Fruit fly (Drosophila melanogaster): Measurements from ENCODE around the gene Xport-A.

Gene Xport-A

DNA sequence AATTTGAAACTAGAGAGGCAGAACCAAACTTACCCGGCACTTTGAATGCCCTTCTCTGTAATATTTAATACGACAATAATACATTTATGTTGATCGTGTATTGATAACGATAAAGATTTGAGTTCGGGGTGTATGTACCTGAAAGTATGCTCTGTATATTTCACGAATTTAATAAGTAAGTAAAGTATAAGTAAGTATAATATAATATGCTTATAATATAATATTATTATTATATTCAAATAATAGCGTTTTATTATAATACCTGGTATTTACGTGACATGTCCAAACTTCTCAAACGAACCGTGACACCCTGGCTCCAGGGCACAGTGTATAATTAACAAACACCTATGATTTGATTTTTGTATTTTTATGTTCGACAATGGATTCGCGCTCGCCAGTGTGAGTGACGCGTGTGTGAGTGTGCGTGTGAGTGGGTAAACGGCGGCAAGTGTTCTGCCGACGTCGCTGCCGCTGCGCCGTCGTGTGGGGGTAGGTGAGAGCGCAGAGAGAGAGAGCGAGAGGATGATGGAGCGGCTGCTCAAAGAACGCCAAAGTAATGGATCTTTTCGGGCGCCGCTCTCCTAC lies 25.5 kb downstream of the Xport-A start (continued):
- TF ChIP-seq Hr51 (GFP tag; optimal IDR thresholded peaks at IDR 0.05) (peak in 1 of 2 experiments; percentile 88), Tbp (GFP tag; optimal IDR thresholded peaks at IDR 0.05) (no peak), dan (GFP tag; IDR thresholded peaks at IDR 0.05) (no peak), HLHmδ (GFP tag; optimal IDR thresholded peaks at IDR 0.05) (peak; percentile 61), CG7786 (GFP tag; optimal IDR thresholded peaks at IDR 0.05) (no peak), lola (GFP tag; optimal IDR thresholded peaks at IDR 0.05) (peak in 1 of 3 experiments; percentile 15), Jarid2 (GFP tag; optimal IDR thresholded peaks at IDR 0.05) (peak; percentile 58), CG15269 (tag; optimal IDR thresholded peaks at IDR 0.05) (peak; percentile 80), prd (optimal IDR thresholded peaks at IDR 0.05) (no peak), prd (GFP tag; IDR thresholded peaks at IDR 0.05) (peak; percentile 55), CG32532 (GFP tag; IDR thresholded peaks at IDR 0.05) (peak; percentile 76), bowl (GFP tag; IDR thresholded peaks at IDR 0.05) (no peak; the same call in 1 of the 2 replicates), Ravus (GFP tag; IDR thresholded peaks at IDR 0.05) (peak; percentile 9), CG13424 (tag; optimal IDR thresholded peaks at IDR 0.05) (peak; percentile 74), ci (GFP tag; IDR thresholded peaks at IDR 0.05) (0 out of 3 replicates have a peak, but pooled peaks have one; percentile 20), eyg (GFP tag; optimal IDR thresholded peaks at IDR 0.05) (peak; percentile 15), org-1 (GFP tag; optimal IDR thresholded peaks at IDR 0.05) (peak; percentile 65), CG11456 (GFP tag; IDR thresholded peaks at IDR 0.05) (peak; percentile 61; the same call in 1 of the 3 replicates), zen (tag; optimal IDR thresholded peaks at IDR 0.05) (peak; percentile 40), CG15514 (GFP tag; optimal IDR thresholded peaks at IDR 0.05) (peak; percentile 71), tgo (GFP tag; IDR thresholded peaks at IDR 0.05) (peak; percentile 55; the same call in 2 of the 3 replicates), unpg (GFP tag; optimal IDR thresholded peaks at IDR 0.05) (peak; percentile 74), ab (GFP tag; optimal IDR thresholded peaks at IDR 0.05) (no peak), Oli (tag; optimal IDR thresholded peaks at IDR 0.05) (peak; percentile 75), nerfin-2 (GFP tag; IDR thresholded peaks at IDR 0.05; ENCODE audit: partially characterized antibody) (no peak), CG2889 (GFP tag; IDR thresholded peaks at IDR 0.05) (0 out of 3 replicates have a peak, but pooled peaks have one; percentile 17), cad (GFP tag; optimal IDR thresholded peaks at IDR 0.05) (no peak), Vsx1 (GFP tag; optimal IDR thresholded peaks at IDR 0.05) (peak; percentile 46), CG11085 (GFP tag; IDR thresholded peaks at IDR 0.05) (no peak; the same call in 1 of the 2 replicates), nau (GFP tag; optimal IDR thresholded peaks at IDR 0.05) (no peak), CG6683 (GFP tag; optimal IDR thresholded peaks at IDR 0.05) (peak; percentile 79), emc (GFP tag; optimal IDR thresholded peaks at IDR 0.05) (peak; percentile 12), Camta (GFP tag; optimal IDR thresholded peaks at IDR 0.05) (no peak), grau (tag; optimal IDR thresholded peaks at IDR 0.05) (peak; percentile 85), seq (GFP tag; IDR thresholded peaks at IDR 0.05) (peak; percentile 13; the same call in 1 of the 2 replicates), CG5180 (GFP tag; optimal IDR thresholded peaks at IDR 0.05) (peak; percentile 64), CG9932 (GFP tag; IDR thresholded peaks at IDR 0.05) (peak; percentile 66), CG7987 (GFP tag; optimal IDR thresholded peaks at IDR 0.05) (peak; percentile 62), Asciz (GFP tag; optimal IDR thresholded peaks at IDR 0.05) (peak; percentile 73), Aef1 (GFP tag; IDR thresholded peaks at IDR 0.05) (peak; percentile 58; the same call in 2 of the 3 replicates), Xbp1 (GFP tag; optimal IDR thresholded peaks at IDR 0.05) (peak; percentile 59), mirr (GFP tag; optimal IDR thresholded peaks at IDR 0.05) (peak; percentile 70), ewg (GFP tag; optimal IDR thresholded peaks at IDR 0.05) (peak; percentile 43), CG7839 (tag; optimal IDR thresholded peaks at IDR 0.05) (peak; percentile 89), CG3163 (GFP tag; optimal IDR thresholded peaks at IDR 0.05) (no peak), ato (GFP tag; IDR thresholded peaks at IDR 0.05; ENCODE audit: partially characterized antibody) (no peak), CG2129 (GFP tag; IDR thresholded peaks at IDR 0.05; ENCODE audit: partially characterized antibody) (no peak), Pdp1 (GFP tag; optimal IDR thresholded peaks at IDR 0.05) (peak in 1 of 2 experiments; percentile 34)

Data from whole organism, embryonic.